Worm (Caenorhabditis elegans): ENCODE results near the gene lem-2.
A peak's percentile ranks its signal among the peaks of the same experiment; 100 is the strongest.

Gene lem-2

DNA sequence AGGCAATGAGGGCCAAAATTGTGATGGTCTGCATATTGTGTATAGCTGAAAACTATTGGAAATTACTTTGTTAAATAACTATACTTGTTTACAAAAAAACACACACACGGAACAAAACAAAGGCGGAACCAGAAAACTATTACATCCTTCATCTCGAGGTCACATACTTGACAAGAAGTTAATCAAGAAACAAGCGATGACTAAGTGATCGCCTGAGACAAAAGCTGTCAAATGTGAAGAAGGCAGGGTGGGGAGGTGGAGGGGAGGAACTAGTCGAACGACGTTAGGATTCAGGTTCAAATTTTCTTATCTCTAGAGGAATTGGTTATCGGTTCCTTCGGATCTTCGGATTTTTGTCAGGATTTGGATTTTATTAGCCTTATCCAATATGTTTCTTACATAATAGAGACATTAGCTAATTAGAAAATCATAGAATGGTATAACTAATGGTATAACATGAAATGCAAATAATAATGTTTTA is 46.0 kb downstream of the lem-2 start, which contains the start of gene cpg-7:
TSS of gene cpg-7 (minus strand) at position 51 of the 481 bp plus-strand sequence.
- no peak for TF ChIP-seq lsy-12 (tag; optimal IDR thresholded peaks at IDR 0.05)
- peak; percentile 44 for TF ChIP-seq ama-1 (optimal IDR thresholded peaks at IDR 0.05)
- TF ChIP-seq nhr-23 (tag; optimal IDR thresholded peaks at IDR 0.05), result peak; percentile 56
- TF ChIP-seq egl-27 (tag; optimal IDR thresholded peaks at IDR 0.05), result no peak
- no peak for TF ChIP-seq nfya-1 (tag; optimal IDR thresholded peaks at IDR 0.05; ENCODE audit: insufficient read depth)
- peak; percentile 72 for TF ChIP-seq nhr-25 (tag; optimal IDR thresholded peaks at IDR 0.05)
- TF ChIP-seq ztf-4 (tag; optimal IDR thresholded peaks at IDR 0.05), result no peak
- no peak for TF ChIP-seq nhr-11 (tag; optimal IDR thresholded peaks at IDR 0.05)
- no peak for TF ChIP-seq pha-4 (tag; optimal IDR thresholded peaks at IDR 0.05)
- TF ChIP-seq nhr-12 (tag; optimal IDR thresholded peaks at IDR 0.05), result no peak
- TF ChIP-seq sea-2 (GFP tag; optimal IDR thresholded peaks at IDR 0.05), result no peak

- TF ChIP-seq nhr-25 (tag; optimal IDR thresholded peaks at IDR 0.05), result peak; percentile 65
- peak; percentile 23 for TF ChIP-seq elt-1 (tag; optimal IDR thresholded peaks at IDR 0.05)
- no peak for TF ChIP-seq lin-15B (tag; optimal IDR thresholded peaks at IDR 0.05)
Observed at ce11 chrII:14112842-14113241, 49.6 kb downstream of the lem-2 start.
